Fruit fly (Drosophila melanogaster) whole organism, prepupa: ENCODE results near the gene CG43935.

Source experiments
- CG10631 ChIP-seq: fragments of 200-800 bp; sonication (Bioruptor generic); optimal IDR thresholded peaks from 2 replicates; lab custom pipeline; 2016; ENCODE audit warnings: missing biosample characterization, missing genetic modification characterization
- CG11294 ChIP-seq: fragments of 200-800 bp; sonication (Bioruptor generic); IDR thresholded peaks from 2 replicates; pipeline ENCODE4 v1.3.6; 2022; ENCODE audit warnings: missing biosample characterization, missing genetic modification characterization
- CG15336 ChIP-seq: fragments of 200-800 bp; sonication (Bioruptor generic); IDR thresholded peaks from 2 replicates; pipeline ENCODE4 v1.3.6; 2022; ENCODE audit warnings: missing biosample characterization, missing genetic modification characterization
- CG1621 ChIP-seq: fragments of 200-800 bp; sonication (Bioruptor generic); optimal IDR thresholded peaks from 3 replicates; lab custom pipeline; 2018; ENCODE audit warnings: missing biosample characterization, mild to moderate bottlenecking, missing genetic modification characterization
- CG16779 ChIP-seq: fragments of 200-800 bp; sonication (Bioruptor generic); optimal IDR thresholded peaks from 3 replicates; lab custom pipeline; 2017; ENCODE audit warnings: missing biosample characterization, mild to moderate bottlenecking, missing genetic modification characterization
- CG3032 ChIP-seq: fragments of 200-800 bp; optimal IDR thresholded peaks from 2 replicates; lab custom pipeline; 2019; ENCODE audit warnings: missing biosample characterization, mild to moderate bottlenecking, missing genetic modification characterization, moderate library complexity
- CG31627 ChIP-seq: fragments of 200-800 bp; sonication (Bioruptor generic); optimal IDR thresholded peaks from 3 replicates; lab custom pipeline; 2016; ENCODE audit warnings: missing biosample characterization, missing genetic modification characterization
- CG32006 ChIP-seq: fragments of 200-800 bp; sonication (Bioruptor generic); optimal IDR thresholded peaks from 3 replicates; lab custom pipeline; 2017; ENCODE audit warnings: missing biosample characterization, mild to moderate bottlenecking, missing genetic modification characterization
- CG34406 ChIP-seq: fragments of 200-800 bp; sonication (Bioruptor generic); optimal IDR thresholded peaks from 3 replicates; lab custom pipeline; 2016; ENCODE audit warnings: missing biosample characterization, missing genetic modification characterization
- CG3919 ChIP-seq: fragments of 200-800 bp; sonication (Bioruptor generic); optimal IDR thresholded peaks from 3 replicates; lab custom pipeline; 2016; ENCODE audit warnings: missing biosample characterization, missing genetic modification characterization
- CG4318 ChIP-seq: fragments of 200-800 bp; sonication (Bioruptor generic); optimal IDR thresholded peaks from 3 replicates; lab custom pipeline; 2017; ENCODE audit warnings: missing biosample characterization, mild to moderate bottlenecking, missing genetic modification characterization
- CG6163 ChIP-seq: fragments of 200-800 bp; sonication (Bioruptor generic); IDR thresholded peaks from 3 replicates; pipeline ENCODE4 v1.3.6; 2022; ENCODE audit warnings: missing biosample characterization, missing genetic modification characterization
- CG6276 ChIP-seq: fragments of 200-800 bp; sonication (Bioruptor generic); optimal IDR thresholded peaks from 2 replicates; lab custom pipeline; 2017; ENCODE audit warnings: missing biosample characterization, mild to moderate bottlenecking, missing genetic modification characterization
- CG6792 ChIP-seq: fragments of 200-800 bp; sonication (Bioruptor generic); optimal IDR thresholded peaks from 3 replicates; lab custom pipeline; 2016; ENCODE audit warnings: missing biosample characterization, missing genetic modification characterization
- CG6808 ChIP-seq: fragments of 200-800 bp; sonication (Bioruptor generic); optimal IDR thresholded peaks from 3 replicates; lab custom pipeline; 2017; ENCODE audit warnings: missing biosample characterization, missing genetic modification characterization, mild to moderate bottlenecking, moderate library complexity, missing genetic modification reagents
- CG6854 ChIP-seq: fragments of 200-800 bp; sonication (Bioruptor generic); optimal IDR thresholded peaks from 2 replicates; lab custom pipeline; 2017; ENCODE audit warnings: missing biosample characterization, mild to moderate bottlenecking, missing genetic modification characterization
- CG8119 ChIP-seq: fragments of 200-800 bp; sonication (Bioruptor generic); IDR thresholded peaks from 3 replicates; pipeline ENCODE4 v1.3.6; 2022; ENCODE audit warnings: missing biosample characterization, missing genetic modification characterization
- CG9139 ChIP-seq: fragments of 200-800 bp; sonication (Bioruptor generic); optimal IDR thresholded peaks from 3 replicates; lab custom pipeline; 2017; ENCODE audit warnings: missing biosample characterization, mild to moderate bottlenecking, missing genetic modification characterization
- Eip78C ChIP-seq: fragments of 200-800 bp; sonication (Bioruptor generic); peaks from one replicate; lab custom pipeline; 2016; ENCODE audit warnings: missing biosample characterization, missing genetic modification characterization
- Eip93F ChIP-seq: fragments of 200-800 bp; sonication (Bioruptor generic); optimal IDR thresholded peaks from 2 replicates; lab custom pipeline; 2016; ENCODE audit warnings: missing biosample characterization, mild to moderate bottlenecking, missing genetic modification characterization
- Ets96B ChIP-seq: fragments of 200-800 bp; optimal IDR thresholded peaks from 2 replicates; lab custom pipeline; 2019; ENCODE audit warnings: missing biosample characterization, mild to moderate bottlenecking, missing genetic modification characterization, moderate library complexity
- Gug ChIP-seq: fragments of 200-800 bp; sonication (Bioruptor generic); IDR thresholded peaks from 2 replicates; pipeline ENCODE4 v1.3.6; 2022; ENCODE audit warnings: missing biosample characterization, missing genetic modification characterization
- Hr39 ChIP-seq: fragments of 200-800 bp; sonication (Bioruptor generic); optimal IDR thresholded peaks from 2 replicates; lab custom pipeline; 2016; ENCODE audit warnings: missing biosample characterization, missing genetic modification characterization
- Hr4 ChIP-seq: fragments of 200-800 bp; sonication (Bioruptor generic); optimal IDR thresholded peaks from 3 replicates; lab custom pipeline; 2016; ENCODE audit warnings: missing biosample characterization, missing genetic modification characterization
- Lpt ChIP-seq: fragments of 200-800 bp; sonication (Bioruptor generic); optimal IDR thresholded peaks from 3 replicates; lab custom pipeline; 2016; ENCODE audit warnings: missing biosample characterization, missing genetic modification characterization
- OdsH ChIP-seq: fragments of 200-800 bp; sonication (Bioruptor generic); optimal IDR thresholded peaks from 3 replicates; lab custom pipeline; 2016; ENCODE audit warnings: missing biosample characterization, missing genetic modification characterization
- Smox ChIP-seq: fragments of 200-800 bp; sonication (Bioruptor generic); optimal IDR thresholded peaks from 3 replicates; lab custom pipeline; 2016; ENCODE audit warnings: missing biosample characterization, missing genetic modification characterization
- Sox14 ChIP-seq: fragments of 200-800 bp; sonication (Bioruptor generic); optimal IDR thresholded peaks from 3 replicates; lab custom pipeline; 2016; ENCODE audit warnings: missing biosample characterization, missing genetic modification characterization
- Sox15 ChIP-seq: fragments of 200-800 bp; sonication (Bioruptor generic); optimal IDR thresholded peaks from 3 replicates; lab custom pipeline; 2016; ENCODE audit warnings: missing biosample characterization, missing genetic modification characterization
- achi ChIP-seq: fragments of 200-800 bp; sonication (Bioruptor generic); optimal IDR thresholded peaks from 3 replicates; lab custom pipeline; 2016; ENCODE audit warnings: missing biosample characterization, missing genetic modification characterization
- acj6 ChIP-seq: fragments of 200-800 bp; sonication (Bioruptor generic); optimal IDR thresholded peaks from 3 replicates; lab custom pipeline; 2016; ENCODE audit warnings: missing biosample characterization, missing genetic modification characterization
- cyc ChIP-seq: fragments of 200-800 bp; sonication (Bioruptor generic); optimal IDR thresholded peaks from 3 replicates; lab custom pipeline; 2016; ENCODE audit warnings: missing biosample characterization, missing genetic modification characterization
- dac ChIP-seq: fragments of 200-800 bp; sonication (Bioruptor generic); optimal IDR thresholded peaks from 2 replicates; lab custom pipeline; 2017; ENCODE audit warnings: missing biosample characterization, mild to moderate bottlenecking, missing genetic modification characterization
- eg ChIP-seq: fragments of 200-800 bp; sonication (Bioruptor generic); IDR thresholded peaks from 3 replicates; pipeline ENCODE4 v1.3.6; 2022; ENCODE audit warnings: missing biosample characterization, missing genetic modification characterization
- esn ChIP-seq: fragments of 200-800 bp; sonication (Bioruptor generic); optimal IDR thresholded peaks from 2 replicates; lab custom pipeline; 2016; ENCODE audit warnings: missing biosample characterization, mild to moderate bottlenecking, missing genetic modification characterization, moderate library complexity
- fd59A ChIP-seq: fragments of 200-800 bp; sonication (Bioruptor generic); optimal IDR thresholded peaks from 2 replicates; lab custom pipeline; 2017; ENCODE audit warnings: missing biosample characterization, mild to moderate bottlenecking, missing genetic modification characterization, missing genetic modification reagents
- fd85E ChIP-seq: fragments of 200-800 bp; sonication (Bioruptor generic); optimal IDR thresholded peaks from 3 replicates; lab custom pipeline; 2016; ENCODE audit warnings: missing biosample characterization, missing genetic modification characterization
- fkh ChIP-seq: fragments of 200-800 bp; sonication (Bioruptor generic); optimal IDR thresholded peaks from 3 replicates; lab custom pipeline; 2017; ENCODE audit warnings: missing biosample characterization, mild to moderate bottlenecking, missing genetic modification characterization, moderate library complexity
- net ChIP-seq: fragments of 200-800 bp; sonication (Bioruptor generic); optimal IDR thresholded peaks from 3 replicates; lab custom pipeline; 2016; ENCODE audit warnings: missing biosample characterization, missing genetic modification characterization
- pdm3 ChIP-seq: fragments of 200-800 bp; sonication (Bioruptor generic); optimal IDR thresholded peaks from 3 replicates; lab custom pipeline; 2016; ENCODE audit warnings: missing biosample characterization, missing genetic modification characterization
- salr ChIP-seq, 2 experiments: fragments of 200-800 bp; sonication (Bioruptor generic); optimal IDR thresholded peaks; 3 replicates each; lab custom pipeline; 2016 to 2018; ENCODE audit warnings: missing biosample characterization in 2 of 2, missing genetic modification characterization in 2 of 2, mild to moderate bottlenecking in 1 of 2
- ss ChIP-seq, 2 experiments: fragments of 200-800 bp; sonication (Bioruptor generic); optimal IDR thresholded peaks; 2 replicates in 1 of 2; 3 replicates in 1 of 2; lab custom pipeline; 2017 to 2018; ENCODE audit warnings: mild to moderate bottlenecking in 2 of 2, missing biosample characterization in 2 of 2, missing genetic modification characterization in 2 of 2, moderate library complexity in 1 of 2
- svp ChIP-seq: fragments of 200-800 bp; sonication (Bioruptor generic); peaks from one replicate; lab custom pipeline; 2016; ENCODE audit warnings: missing biosample characterization, missing genetic modification characterization
- topi ChIP-seq: fragments of 200-800 bp; sonication (Bioruptor generic); optimal IDR thresholded peaks from 3 replicates; lab custom pipeline; 2016; ENCODE audit warnings: missing biosample characterization, missing genetic modification characterization
- vri ChIP-seq: fragments of 200-800 bp; sonication (Bioruptor generic); optimal IDR thresholded peaks from 3 replicates; lab custom pipeline; 2016; ENCODE audit warnings: missing biosample characterization, mild to moderate bottlenecking, missing genetic modification characterization

CG43935 gene

DNA sequence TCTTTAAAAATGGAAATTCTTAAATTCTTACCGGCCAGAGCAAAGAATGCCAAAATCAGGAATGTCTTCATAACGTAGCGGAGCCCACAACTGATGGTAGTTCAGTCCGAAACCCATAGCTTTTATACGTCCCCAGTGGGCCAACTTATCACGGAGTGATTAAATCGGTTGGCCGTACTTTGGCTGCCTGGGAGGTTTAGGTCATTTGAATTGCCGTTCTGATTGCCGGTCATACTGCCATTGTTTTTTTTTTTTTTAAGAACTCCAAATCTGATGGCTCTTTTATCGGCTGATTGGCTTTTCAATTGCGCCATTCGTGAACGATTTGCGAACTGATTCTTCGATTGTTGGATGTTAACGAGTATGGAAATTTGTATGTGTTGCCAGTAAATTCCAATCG lies 42.1 kb upstream of the CG43935 start, which contains the start of gene CG6277:
TSS of gene CG6277 (minus strand) at position 101 of the 400 bp plus-strand sequence.
- peak; percentile 37 for TF ChIP-seq vri (GFP tag; lab: Kevin White, UChicago)
- TF ChIP-seq Hr39 (GFP tag; lab: Kevin White, UChicago), result no peak

DNA sequence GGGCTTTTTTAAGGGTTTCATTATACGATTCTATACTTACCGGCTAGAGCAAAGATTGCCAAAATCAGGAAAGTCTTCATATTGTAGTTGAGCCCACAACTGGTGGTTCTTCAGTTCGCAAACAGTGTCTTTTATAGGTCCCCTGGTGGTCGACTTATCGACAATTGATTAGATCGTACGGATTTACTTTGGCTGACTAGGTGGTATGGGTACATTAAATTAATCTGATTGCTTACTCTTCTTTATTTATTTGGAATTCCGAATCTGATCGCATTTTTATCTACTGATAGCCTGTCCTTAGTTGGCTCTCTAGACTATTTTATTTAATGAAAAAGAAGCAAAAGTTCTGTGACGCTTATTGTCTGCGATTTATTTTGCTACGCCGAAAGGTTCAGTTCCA lies 39.2 kb upstream of the CG43935 start, which contains the start of gene CG6271:
TSS of gene CG6271 (minus strand) at position 101 of the 400 bp plus-strand sequence.
- TF ChIP-seq CG9139 (GFP tag; lab: Kevin White, UChicago) (no peak), CG6792 (GFP tag; lab: Kevin White, UChicago) (no peak), net (no peak), Lpt (no peak), svp (GFP tag; lab: Kevin White, UChicago) (no peak), CG6163 (no peak), CG1621 (tag; lab: Kevin White, UChicago) (no peak), fd85E (no peak), esn (GFP tag; lab: Kevin White, UChicago) (no peak), fkh (GFP tag; lab: Kevin White, UChicago) (no peak), cyc (no peak), CG34406 (GFP tag; lab: Kevin White, UChicago) (no peak), Gug (GFP tag; lab: Robert Waterston, UW) (no peak), ss (GFP tag; optimal IDR thresholded peaks at IDR 0.05; lab: Kevin White, UChicago) (no peak), Sox15 (no peak), CG31627 (GFP tag; lab: Kevin White, UChicago) (no peak), pdm3 (GFP tag; lab: Kevin White, UChicago) (no peak), CG3032 (no peak)

DNA sequence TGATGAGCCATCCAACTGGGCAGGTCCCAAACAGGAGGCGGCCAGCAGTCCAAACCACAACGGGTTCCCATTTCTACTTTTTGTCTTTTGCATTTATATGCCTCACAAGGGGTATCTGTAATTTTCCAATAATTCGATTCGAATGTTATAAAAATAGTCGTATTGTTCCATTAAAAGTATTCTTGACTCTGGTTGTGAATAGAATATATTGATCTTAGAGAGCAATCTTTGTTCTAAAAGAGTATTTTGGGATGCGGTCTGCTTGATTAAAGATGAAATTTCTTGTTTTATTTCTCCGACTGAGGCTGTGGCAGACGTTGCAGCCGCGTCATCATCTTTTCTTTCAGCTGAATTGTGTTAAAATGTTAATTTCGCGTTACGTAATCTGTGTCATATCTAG lies 31.3 kb upstream of the CG43935 start:
- TF ChIP-seq pdm3 (GFP tag; lab: Kevin White, UChicago) (no peak), CG32006 (peak; percentile 51), vri (GFP tag; lab: Kevin White, UChicago) (no peak), fkh (GFP tag; lab: Kevin White, UChicago) (no peak), topi (GFP tag; lab: Kevin White, UChicago) (no peak), achi (GFP tag; lab: Kevin White, UChicago) (no peak), acj6 (GFP tag; lab: Kevin White, UChicago) (no peak), CG6792 (GFP tag; lab: Kevin White, UChicago) (no peak), CG6276 (peak; percentile 51), CG6163 (peak; percentile 30; the same call in 1 of the 3 replicates), CG3919 (no peak), Sox14 (GFP tag; lab: Kevin White, UChicago) (no peak), Lpt (no peak), CG16779 (tag; lab: Kevin White, UChicago) (no peak), CG6808 (no peak), CG6854 (GFP tag; lab: Kevin White, UChicago) (no peak), dac (GFP tag; lab: Kevin White, UChicago) (no peak), CG34406 (GFP tag; lab: Kevin White, UChicago) (peak; percentile 17), Eip78C (peak; percentile 68), CG11294 (GFP tag; lab: Robert Waterston, UW) (no peak), esn (GFP tag; lab: Kevin White, UChicago) (no peak), salr (GFP tag; optimal IDR thresholded peaks at IDR 0.05; lab: Kevin White, UChicago) (no peak), CG9139 (GFP tag; lab: Kevin White, UChicago) (no peak), CG4318 (GFP tag; lab: Kevin White, UChicago) (no peak), eg (GFP tag; lab: Robert Waterston, UW) (peak; percentile 41; the same call in 1 of the 3 replicates), Hr4 (GFP tag; lab: Kevin White, UChicago) (peak; percentile 23), Smox (GFP tag; lab: Kevin White, UChicago) (no peak), CG8119 (GFP tag; lab: Robert Waterston, UW) (peak; percentile 51; the same call in 1 of the 3 replicates), Eip93F (GFP tag; lab: Kevin White, UChicago) (no peak), Ets96B (tag; lab: Kevin White, UChicago) (no peak), CG10631 (GFP tag; lab: Kevin White, UChicago) (no peak), OdsH (GFP tag; lab: Kevin White, UChicago) (peak; percentile 2), CG15336 (0 out of 2 replicates have a peak, but pooled peaks have one; percentile 51), fd59A (GFP tag; lab: Kevin White, UChicago) (no peak)
- TF ChIP-seq, all 60 proteins: peak for 10
